Worm (Caenorhabditis elegans): ENCODE data around the gene C17B7.14.

The C17B7.14 gene

DNA sequence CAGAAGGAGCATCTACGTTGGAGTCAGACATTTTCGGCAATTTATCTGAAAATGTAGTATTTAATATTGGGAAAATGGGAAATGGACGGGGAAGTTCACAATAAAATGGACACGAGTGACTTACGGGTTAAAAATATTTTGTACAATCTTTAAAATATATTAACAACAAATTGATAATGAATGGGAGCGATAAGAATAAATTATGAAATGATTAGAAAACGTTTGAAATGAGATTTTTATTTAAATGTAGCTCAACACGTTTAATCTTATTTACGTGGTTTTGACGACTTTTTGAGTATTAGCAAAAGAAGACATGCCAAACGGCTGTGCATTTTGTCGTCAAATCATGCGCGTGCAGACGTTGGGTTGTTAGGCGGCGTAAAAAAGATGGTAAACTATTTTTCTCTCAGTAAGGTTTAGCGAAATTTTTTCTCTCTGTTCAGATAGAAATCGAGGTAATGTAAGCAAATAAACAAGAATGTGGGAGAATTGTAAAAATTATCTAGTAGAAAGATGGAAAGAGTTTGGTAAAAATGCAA, 42.2 kb downstream of the C17B7.14 start, which contains the start of gene fbxa-64:
fbxa-64 (minus strand) TSS at position 51 of the 539 bp plus-strand sequence.
- no peak for TF ChIP-seq hlh-13 (GFP tag; optimal IDR thresholded peaks at IDR 0.05)
- no peak for TF ChIP-seq madf-2 (tag; optimal IDR thresholded peaks at IDR 0.05)
- TF ChIP-seq unc-3 (GFP tag; conservative IDR thresholded peaks at IDR 0.05): no peak
- no peak for TF ChIP-seq unc-3 (tag; optimal IDR thresholded peaks at IDR 0.05)
- TF ChIP-seq unc-42 (tag; optimal IDR thresholded peaks at IDR 0.05): no peak
- no peak for TF ChIP-seq hlh-30 (tag; optimal IDR thresholded peaks at IDR 0.05; ENCODE audit: insufficient read depth)
- no peak for TF ChIP-seq unc-86 (tag; optimal IDR thresholded peaks at IDR 0.05)
- no peak for TF ChIP-seq fkh-6 (tag; optimal IDR thresholded peaks at IDR 0.05)
- TF ChIP-seq syd-9 (tag; optimal IDR thresholded peaks at IDR 0.05): no peak
- TF ChIP-seq dve-1 (tag; optimal IDR thresholded peaks at IDR 0.05): no peak
- TF ChIP-seq dmd-4 (tag; optimal IDR thresholded peaks at IDR 0.05; ENCODE audit: borderline replicate concordance): no peak
- no peak for TF ChIP-seq hlh-15 (tag; optimal IDR thresholded peaks at IDR 0.05)
- TF ChIP-seq K09A11.1 (tag; optimal IDR thresholded peaks at IDR 0.05; ENCODE audit: insufficient read depth): no peak
- no peak for TF ChIP-seq C38D4.7 (GFP tag; optimal IDR thresholded peaks at IDR 0.05)
- TF ChIP-seq pha-2 (tag; optimal IDR thresholded peaks at IDR 0.05): no peak
- TF ChIP-seq hlh-8 (tag; optimal IDR thresholded peaks at IDR 0.05): no peak
- no peak for TF ChIP-seq pat-9 (tag; optimal IDR thresholded peaks at IDR 0.05)
- no peak for TF ChIP-seq ceh-30 (tag; optimal IDR thresholded peaks at IDR 0.05)
- TF ChIP-seq pag-3 (tag; optimal IDR thresholded peaks at IDR 0.05; ENCODE audit: borderline replicate concordance): no peak
- TF ChIP-seq ceh-34 (tag; optimal IDR thresholded peaks at IDR 0.05): no peak
- TF ChIP-seq K02D7.2 (tag; optimal IDR thresholded peaks at IDR 0.05): no peak

- TF ChIP-seq ceh-24 (tag; optimal IDR thresholded peaks at IDR 0.05) (no peak), F13H6.1 (tag; optimal IDR thresholded peaks at IDR 0.05) (no peak), sox-4 (tag; optimal IDR thresholded peaks at IDR 0.05) (no peak), ceh-9 (tag; optimal IDR thresholded peaks at IDR 0.05) (no peak), gmeb-2 (tag; optimal IDR thresholded peaks at IDR 0.05) (no peak), odd-2 (tag; optimal IDR thresholded peaks at IDR 0.05) (no peak), ceh-48 (tag; optimal IDR thresholded peaks at IDR 0.05) (no peak), nfya-1 (tag; optimal IDR thresholded peaks at IDR 0.05) (no peak), unc-3 (GFP tag; conservative IDR thresholded peaks at IDR 0.05) (no peak), unc-3 (tag; optimal IDR thresholded peaks at IDR 0.05) (no peak), madf-2 (tag; optimal IDR thresholded peaks at IDR 0.05) (no peak), npax-4 (tag; optimal IDR thresholded peaks at IDR 0.05) (no peak), pha-2 (tag; optimal IDR thresholded peaks at IDR 0.05) (no peak), unc-55 (GFP tag; optimal IDR thresholded peaks at IDR 0.05) (no peak), hlh-15 (tag; optimal IDR thresholded peaks at IDR 0.05) (no peak), ztf-16 (tag; optimal IDR thresholded peaks at IDR 0.05) (no peak), ets-4 (tag; optimal IDR thresholded peaks at IDR 0.05) (no peak), elt-4 (tag; optimal IDR thresholded peaks at IDR 0.05) (no peak), nhr-11 (tag; optimal IDR thresholded peaks at IDR 0.05) (no peak), lim-6 (tag; optimal IDR thresholded peaks at IDR 0.05) (no peak), ceh-34 (tag; optimal IDR thresholded peaks at IDR 0.05) (no peak)
These were observed 44.1 kb downstream of the C17B7.14 start for ce11 chrV:3276184-3276583.

DNA sequence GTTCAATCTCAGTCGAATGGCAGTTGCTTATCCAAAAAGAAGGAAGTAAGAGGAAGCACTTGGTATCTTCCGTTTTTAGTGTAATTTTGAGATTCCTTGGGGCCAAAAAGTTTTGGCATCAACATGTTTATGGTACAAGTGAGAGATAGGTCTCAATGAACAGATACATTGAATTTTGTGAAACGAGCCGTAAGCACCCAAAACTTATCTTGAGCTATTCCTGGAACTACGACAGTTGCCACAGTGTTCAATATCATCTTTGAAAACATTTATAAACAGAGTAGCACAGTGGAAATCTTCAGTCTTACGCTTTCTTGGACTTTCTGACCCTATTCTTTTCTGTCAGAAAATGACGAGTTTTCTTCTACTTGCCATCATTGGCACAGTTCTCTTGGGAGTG, 45.3 kb downstream of the C17B7.14 start, which contains the start of gene T28A11.3:
T28A11.3 (plus strand) TSS at position 301 of the 400 bp plus-strand sequence.
- TF ChIP-seq eyg-1 (tag; optimal IDR thresholded peaks at IDR 0.05) (no peak), zip-5 (tag; optimal IDR thresholded peaks at IDR 0.05) (no peak), sox-2 (GFP tag; IDR thresholded peaks at IDR 0.05) (no peak), pqm-1 (tag; optimal IDR thresholded peaks at IDR 0.05) (no peak), pros-1 (tag; optimal IDR thresholded peaks at IDR 0.05) (no peak), sox-4 (tag; optimal IDR thresholded peaks at IDR 0.05) (no peak), madf-2 (tag; optimal IDR thresholded peaks at IDR 0.05) (no peak), npax-4 (tag; optimal IDR thresholded peaks at IDR 0.05) (no peak), ceh-45 (GFP tag; IDR thresholded peaks at IDR 0.05) (no peak), mec-3 (tag; optimal IDR thresholded peaks at IDR 0.05; ENCODE audit: borderline replicate concordance) (no peak), ahr-1 (tag; optimal IDR thresholded peaks at IDR 0.05) (no peak), ceh-30 (tag; optimal IDR thresholded peaks at IDR 0.05) (no peak), K09A11.1 (tag; optimal IDR thresholded peaks at IDR 0.05; ENCODE audit: insufficient read depth) (no peak), dmd-4 (tag; optimal IDR thresholded peaks at IDR 0.05; ENCODE audit: borderline replicate concordance) (no peak), tbx-7 (tag; optimal IDR thresholded peaks at IDR 0.05) (no peak), T23F11.4 (GFP tag; optimal IDR thresholded peaks at IDR 0.05) (no peak), ceh-48 (tag; optimal IDR thresholded peaks at IDR 0.05) (no peak)
